Worm (Caenorhabditis elegans): ENCODE data around the gene Y110A2AL.9.

Y110A2AL.9 gene

DNA sequence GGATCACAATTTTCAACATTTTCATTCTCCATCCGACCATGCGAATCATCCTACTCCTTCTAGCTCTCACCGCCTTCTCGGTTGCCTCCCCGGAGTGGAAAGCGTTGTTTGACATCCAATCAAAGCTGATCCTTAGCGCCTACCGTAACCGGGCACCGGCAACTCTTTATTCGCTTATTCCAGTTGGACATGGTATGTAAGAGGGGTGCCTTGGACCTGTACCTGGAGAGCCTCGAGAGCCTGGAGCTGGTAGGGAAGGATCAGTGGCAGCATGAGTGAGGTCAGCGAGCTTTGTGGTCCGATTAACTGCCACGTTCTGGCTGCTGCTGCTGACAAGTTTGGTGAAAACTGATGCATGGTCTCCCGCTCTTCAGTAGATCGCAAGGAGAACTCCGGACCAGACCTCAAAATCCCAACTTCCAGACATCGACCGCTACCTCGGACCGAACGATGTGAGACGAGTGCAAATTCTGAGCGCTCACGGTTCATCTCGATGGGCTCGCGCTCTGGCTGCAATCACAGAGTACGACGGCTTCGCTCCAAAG lies 38.5 kb downstream of the Y110A2AL.9 start, which contains the start of gene K12H6.8:
Gene K12H6.8 (plus strand): TSS at position 38 of the 545 bp plus-strand sequence.
- no peak for TF ChIP-seq ama-1 (optimal IDR thresholded peaks at IDR 0.05)
- TF ChIP-seq elt-4 (tag; optimal IDR thresholded peaks at IDR 0.05) = peak; percentile 91

- no peak for TF ChIP-seq lin-11 (tag; optimal IDR thresholded peaks at IDR 0.05)
- TF ChIP-seq T23F11.4 (GFP tag; optimal IDR thresholded peaks at IDR 0.05) = no peak
- no peak for TF ChIP-seq ttx-3 (tag; optimal IDR thresholded peaks at IDR 0.05)
- no peak for TF ChIP-seq ceh-31 (tag; optimal IDR thresholded peaks at IDR 0.05)
- TF ChIP-seq tbx-7 (tag; optimal IDR thresholded peaks at IDR 0.05) = no peak
- TF ChIP-seq rnt-1 (tag; optimal IDR thresholded peaks at IDR 0.05) = no peak
- TF ChIP-seq ama-1 (optimal IDR thresholded peaks at IDR 0.05) = no peak
- TF ChIP-seq C08G9.2 (tag; optimal IDR thresholded peaks at IDR 0.05) = no peak
- no peak for TF ChIP-seq nhr-11 (tag; optimal IDR thresholded peaks at IDR 0.05)
- no peak for TF ChIP-seq ets-4 (tag; optimal IDR thresholded peaks at IDR 0.05)
- TF ChIP-seq unc-3 (GFP tag; conservative IDR thresholded peaks at IDR 0.05) = no peak
- TF ChIP-seq unc-3 (tag; optimal IDR thresholded peaks at IDR 0.05) = no peak
- TF ChIP-seq hlh-8 (tag; optimal IDR thresholded peaks at IDR 0.05) = no peak
- TF ChIP-seq pha-2 (tag; optimal IDR thresholded peaks at IDR 0.05) = no peak
- TF ChIP-seq dve-1 (tag; optimal IDR thresholded peaks at IDR 0.05) = no peak
- no peak for TF ChIP-seq eyg-1 (tag; optimal IDR thresholded peaks at IDR 0.05)
- no peak for TF ChIP-seq ref-2 (tag; optimal IDR thresholded peaks at IDR 0.05)
Observed at ce11 chrII:2826073-2826472, 40.4 kb downstream of the Y110A2AL.9 start, which contains the start of gene K12H6.5. Gene K12H6.5, minus strand, starts transcription at chrII:2826173.

DNA sequence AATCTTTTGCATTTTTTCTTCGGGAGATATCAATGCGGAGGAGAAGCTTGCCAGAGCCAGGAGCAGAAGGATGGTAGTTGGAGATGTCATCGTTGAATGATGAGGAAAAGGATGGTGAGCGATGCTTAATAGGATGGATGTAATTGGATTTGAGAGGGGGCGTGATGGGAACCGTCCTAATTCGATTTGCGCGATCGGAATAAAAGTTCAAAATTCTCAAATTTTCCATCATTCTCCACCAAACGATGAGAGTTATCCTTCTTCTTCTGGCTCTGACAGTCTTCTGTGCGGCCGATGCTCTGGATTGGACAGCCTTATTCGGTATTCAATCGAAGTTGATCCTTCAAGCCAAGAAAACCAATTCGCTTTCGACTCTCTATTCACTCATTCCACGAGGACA lies 42.3 kb downstream of the Y110A2AL.9 start, which contains the start of the genes K12H6.4 and K12H6.9:
Gene K12H6.4 (minus strand): TSS at position 101 of the 400 bp plus-strand sequence.
Gene K12H6.9 (plus strand): TSS at position 236 of the 400 bp plus-strand sequence.
- TF ChIP-seq fkh-10 (GFP tag; optimal IDR thresholded peaks at IDR 0.05) = no peak
- no peak for TF ChIP-seq Y22D7AL.16 (tag; optimal IDR thresholded peaks at IDR 0.05)
- no peak for TF ChIP-seq che-1 (tag; optimal IDR thresholded peaks at IDR 0.05)
- no peak for TF ChIP-seq pha-4 (tag; optimal IDR thresholded peaks at IDR 0.05)
- TF ChIP-seq pha-2 (tag; optimal IDR thresholded peaks at IDR 0.05) = no peak
- TF ChIP-seq pax-1 (tag; optimal IDR thresholded peaks at IDR 0.05) = no peak
- no peak for TF ChIP-seq F13H6.1 (tag; optimal IDR thresholded peaks at IDR 0.05)
- TF ChIP-seq ceh-48 (tag; optimal IDR thresholded peaks at IDR 0.05) = no peak
- no peak for TF ChIP-seq hlh-30 (tag; optimal IDR thresholded peaks at IDR 0.05; ENCODE audit: insufficient read depth)
- no peak for TF ChIP-seq ceh-18 (tag; optimal IDR thresholded peaks at IDR 0.05)
- no peak for TF ChIP-seq ceh-34 (tag; optimal IDR thresholded peaks at IDR 0.05)
- TF ChIP-seq pros-1 (tag; optimal IDR thresholded peaks at IDR 0.05) = no peak
- no peak for TF ChIP-seq pat-9 (tag; optimal IDR thresholded peaks at IDR 0.05)
- TF ChIP-seq hlh-15 (tag; optimal IDR thresholded peaks at IDR 0.05) = no peak
- TF ChIP-seq hlh-6 (tag; optimal IDR thresholded peaks at IDR 0.05) = no peak

ce11 chrII:2822435-2822920 lies 44.0 kb downstream of the Y110A2AL.9 start, which contains the start of the genes fut-4 and K12H6.10:
Gene fut-4, minus strand, starts transcription at chrII:2822535.
Gene K12H6.10, plus strand, starts transcription at chrII:2822870.
- TF ChIP-seq hlh-8 (tag; optimal IDR thresholded peaks at IDR 0.05) (no peak), npax-4 (tag; optimal IDR thresholded peaks at IDR 0.05) (no peak), syd-9 (tag; optimal IDR thresholded peaks at IDR 0.05) (no peak), ceh-14 (tag; optimal IDR thresholded peaks at IDR 0.05) (no peak), odd-2 (tag; optimal IDR thresholded peaks at IDR 0.05) (no peak), tbx-7 (tag; optimal IDR thresholded peaks at IDR 0.05) (no peak), hlh-6 (tag; optimal IDR thresholded peaks at IDR 0.05) (no peak), unc-86 (tag; optimal IDR thresholded peaks at IDR 0.05) (no peak)
